Worm (Caenorhabditis elegans) whole organism, L3 larva: Measurements from ENCODE around the gene C12D5.9.

ENCODE experiments used
- fkh-2 ChIP-seq: fragments of 150-350 bp; optimal IDR thresholded peaks from 2 replicates; lab custom pipeline; 2014; ENCODE audit warnings: missing biosample characterization, missing genetic modification reagents, missing genetic modification characterization
- lin-15B ChIP-seq: fragments of 150-350 bp; optimal IDR thresholded peaks from 2 replicates; lab custom pipeline; 2014; ENCODE audit warnings: missing biosample characterization, missing genetic modification characterization
- nfya-1 ChIP-seq: sonication (generic microtip); optimal IDR thresholded peaks from 2 replicates; lab custom pipeline; 2017; ENCODE audit warnings: missing genetic modification characterization, mild to moderate bottlenecking, missing compliant biosample characterization, antibody characterized with exemption, moderate library complexity; ENCODE audit not compliant: insufficient read depth
- nhr-12 ChIP-seq: fragments of 150-350 bp; optimal IDR thresholded peaks from 2 replicates; lab custom pipeline; 2014; ENCODE audit warnings: missing biosample characterization, missing genetic modification characterization
- nhr-43 ChIP-seq: sonication (generic microtip); optimal IDR thresholded peaks from 2 replicates; lab custom pipeline; 2016; ENCODE audit warnings: mild to moderate bottlenecking, missing genetic modification characterization, missing compliant biosample characterization; ENCODE audit not compliant: poor library complexity, severe bottlenecking
- skn-1 ChIP-seq: fragments of 150-350 bp; optimal IDR thresholded peaks from 2 replicates; lab custom pipeline; 2014; ENCODE audit warnings: missing biosample characterization, missing genetic modification characterization
- unc-39 ChIP-seq: sonication (generic microtip); optimal IDR thresholded peaks from 4 replicates; lab custom pipeline; 2017; ENCODE audit warnings: missing biosample characterization, missing genetic modification characterization

ce11 chrV:7730488-7730887 lies 40.7 kb upstream of the C12D5.9 start:
- no peak for TF ChIP-seq fkh-2 (tag; lab: Kevin White, UChicago)
- no peak for TF ChIP-seq nhr-43 (tag; lab: Kevin White, UChicago)
- peak; percentile 45 for TF ChIP-seq nfya-1 (tag; lab: Kevin White, UChicago)
- no peak for TF ChIP-seq lin-15B
- TF ChIP-seq nhr-12 (tag; lab: Kevin White, UChicago), result no peak
- no peak for TF ChIP-seq skn-1
- no peak for TF ChIP-seq unc-39 (tag; lab: Kevin White, UChicago)
